Fruit fly (Drosophila melanogaster): ENCODE measurements around the gene obst-H.

Gene obst-H

dm6 chr3L:15500813-15501645 is 28.0 kb downstream of the obst-H start, which contains the start of gene CG7272 (continued):
- no peak for TF ChIP-seq gsb-n (tag; optimal IDR thresholded peaks at IDR 0.05)
- TF ChIP-seq gce (GFP tag; IDR thresholded peaks at IDR 0.05): 0 out of 3 replicates have a peak, but pooled peaks have one; percentile 41
- no peak for TF ChIP-seq yki (optimal IDR thresholded peaks at IDR 0.05)
- TF ChIP-seq CG2129 (GFP tag; IDR thresholded peaks at IDR 0.05; ENCODE audit: partially characterized antibody): no peak
- TF ChIP-seq CG4820 (GFP tag; optimal IDR thresholded peaks at IDR 0.05): no peak
- TF ChIP-seq luna (GFP tag; optimal IDR thresholded peaks at IDR 0.05): no peak
- TF ChIP-seq ci (GFP tag; IDR thresholded peaks at IDR 0.05): peak; percentile 30; the same call in 1 of the 3 replicates
- TF ChIP-seq CG10462 (GFP tag; optimal IDR thresholded peaks at IDR 0.05): no peak
- peak; percentile 2 for TF ChIP-seq Hey (tag; optimal IDR thresholded peaks at IDR 0.05)
- TF ChIP-seq Aef1 (GFP tag; IDR thresholded peaks at IDR 0.05): no peak
- no peak for TF ChIP-seq Dfd (GFP tag; optimal IDR thresholded peaks at IDR 0.05)
- no peak for TF ChIP-seq ash1 (GFP tag; optimal IDR thresholded peaks at IDR 0.05)
- TF ChIP-seq br (optimal IDR thresholded peaks at IDR 0.05): no peak
- TF ChIP-seq da (GFP tag; optimal IDR thresholded peaks at IDR 0.05): no peak
- TF ChIP-seq CG34376 (GFP tag; optimal IDR thresholded peaks at IDR 0.05): peak; percentile 52
- no peak for TF ChIP-seq CG12391 (tag; optimal IDR thresholded peaks at IDR 0.05)
- TF ChIP-seq hbn (GFP tag; IDR thresholded peaks at IDR 0.05; ENCODE audit: partially characterized antibody): no peak
- TF ChIP-seq bbx (GFP tag; IDR thresholded peaks at IDR 0.05; ENCODE audit: partially characterized antibody): peak; percentile 43; the same call in 1 of the 2 replicates
- TF ChIP-seq CG7745 (tag; optimal IDR thresholded peaks at IDR 0.05): no peak
- TF ChIP-seq nau (GFP tag; optimal IDR thresholded peaks at IDR 0.05): no peak
- no peak for TF ChIP-seq CG1832 (GFP tag; optimal IDR thresholded peaks at IDR 0.05)
- TF ChIP-seq Ets97D (GFP tag; optimal IDR thresholded peaks at IDR 0.05): peak; percentile 18
- TF ChIP-seq CG14014 (GFP tag; IDR thresholded peaks at IDR 0.05): no peak; the same call in 1 of the 2 replicates
- no peak for TF ChIP-seq CG13624 (GFP tag; optimal IDR thresholded peaks at IDR 0.05)
- no peak for TF ChIP-seq CG6813 (GFP tag; optimal IDR thresholded peaks at IDR 0.05)
- no peak for TF ChIP-seq sr (GFP tag; IDR thresholded peaks at IDR 0.05)
- no peak for TF ChIP-seq CG31388 (GFP tag; optimal IDR thresholded peaks at IDR 0.05)
- TF ChIP-seq CG11696 (GFP tag; IDR thresholded peaks at IDR 0.05): no peak
- TF ChIP-seq Chrac-16 (GFP tag; optimal IDR thresholded peaks at IDR 0.05): no peak
- no peak for TF ChIP-seq TFAM (GFP tag; optimal IDR thresholded peaks at IDR 0.05)
- no peak for TF ChIP-seq dmrt99B (tag; optimal IDR thresholded peaks at IDR 0.05)
- no peak for TF ChIP-seq CG17385 (GFP tag; optimal IDR thresholded peaks at IDR 0.05)
- no peak for TF ChIP-seq Vsx1 (GFP tag; optimal IDR thresholded peaks at IDR 0.05)
- no peak for TF ChIP-seq Hr3 (GFP tag; optimal IDR thresholded peaks at IDR 0.05)
- no peak for TF ChIP-seq CG5953 (GFP tag; IDR thresholded peaks at IDR 0.05)
- no peak for TF ChIP-seq rib (GFP tag; IDR thresholded peaks at IDR 0.05)
- TF ChIP-seq CG11723 (GFP tag; optimal IDR thresholded peaks at IDR 0.05): no peak
- TF ChIP-seq CG14965 (GFP tag; optimal IDR thresholded peaks at IDR 0.05; ENCODE audit: borderline replicate concordance): no peak
- no peak for TF ChIP-seq CG9876 (GFP tag; optimal IDR thresholded peaks at IDR 0.05)
- no peak for TF ChIP-seq CG10654 (GFP tag; optimal IDR thresholded peaks at IDR 0.05)
- TF ChIP-seq ro (GFP tag; IDR thresholded peaks at IDR 0.05): no peak
- no peak for TF ChIP-seq slou (GFP tag; optimal IDR thresholded peaks at IDR 0.05)
- TF ChIP-seq CG8765 (GFP tag; IDR thresholded peaks at IDR 0.05): no peak
- TF ChIP-seq CG5245 (GFP tag; optimal IDR thresholded peaks at IDR 0.05): no peak
- TF ChIP-seq Camta (GFP tag; optimal IDR thresholded peaks at IDR 0.05): no peak
- TF ChIP-seq CG14710 (tag; optimal IDR thresholded peaks at IDR 0.05): peak; percentile 29
- no peak for TF ChIP-seq maf-S (GFP tag; optimal IDR thresholded peaks at IDR 0.05)
- TF ChIP-seq twi (tag; optimal IDR thresholded peaks at IDR 0.05): no peak
- peak; percentile 27 for TF ChIP-seq bigmax (GFP tag; optimal IDR thresholded peaks at IDR 0.05)
- TF ChIP-seq cwo (GFP tag; optimal IDR thresholded peaks at IDR 0.05): no peak

Data from whole organism, embryonic.